Fruit fly (Drosophila melanogaster): Measurements from ENCODE around the gene CG10650.

The CG10650 gene

dm6 chr2L:18968370-18969105 lies 27.2 kb downstream of the CG10650 start, which contains the start of the genes Nak and Tango6:
Gene Nak (minus strand): TSS chr2L:18968744.
Gene Tango6 (plus strand): TSS chr2L:18969028.
- TF ChIP-seq CG8478 (optimal IDR thresholded peaks at IDR 0.05) (peak; percentile 14), Dll (optimal IDR thresholded peaks at IDR 0.05) (no peak)

- TF ChIP-seq pan (optimal IDR thresholded peaks at IDR 0.05): no peak
- TF ChIP-seq usp (GFP tag; optimal IDR thresholded peaks at IDR 0.05): no peak
- TF ChIP-seq EcR (GFP tag; optimal IDR thresholded peaks at IDR 0.05): no peak
- no peak for TF ChIP-seq Dll (optimal IDR thresholded peaks at IDR 0.05)
- no peak for TF ChIP-seq psq (optimal IDR thresholded peaks at IDR 0.05)
- no peak for TF ChIP-seq CG8478 (optimal IDR thresholded peaks at IDR 0.05)
Observed at dm6 chr2L:18967897-18968296, 27.8 kb downstream of the CG10650 start.

dm6 chr2L:18966844-18967243 lies 28.9 kb downstream of the CG10650 start:
- TF ChIP-seq pan (optimal IDR thresholded peaks at IDR 0.05) (peak; percentile 63), CG8478 (optimal IDR thresholded peaks at IDR 0.05) (no peak)

- no peak for TF ChIP-seq psq (optimal IDR thresholded peaks at IDR 0.05)
- no peak for TF ChIP-seq CG8478 (optimal IDR thresholded peaks at IDR 0.05)
- TF ChIP-seq Dll (optimal IDR thresholded peaks at IDR 0.05): no peak
- no peak for TF ChIP-seq usp (GFP tag; optimal IDR thresholded peaks at IDR 0.05)
- no peak for TF ChIP-seq EcR (GFP tag; optimal IDR thresholded peaks at IDR 0.05)
- TF ChIP-seq pan (optimal IDR thresholded peaks at IDR 0.05): no peak
Observed at dm6 chr2L:18966214-18966556, 29.5 kb downstream of the CG10650 start.

- TF ChIP-seq psq (optimal IDR thresholded peaks at IDR 0.05) (no peak), pan (optimal IDR thresholded peaks at IDR 0.05) (peak; percentile 59)
Observed at dm6 chr2L:18965367-18966213, 30.1 kb downstream of the CG10650 start.

dm6 chr2L:18957142-18957674 lies 38.5 kb downstream of the CG10650 start, which contains the start of gene Bhmt:
Gene Bhmt (minus strand): TSS chr2L:18957311.
- TF ChIP-seq Dll (optimal IDR thresholded peaks at IDR 0.05): no peak
- TF ChIP-seq pan (optimal IDR thresholded peaks at IDR 0.05): no peak
- no peak for TF ChIP-seq psq (optimal IDR thresholded peaks at IDR 0.05)
- TF ChIP-seq EcR (GFP tag; optimal IDR thresholded peaks at IDR 0.05): no peak
- TF ChIP-seq CG8478 (optimal IDR thresholded peaks at IDR 0.05): no peak
- TF ChIP-seq usp (GFP tag; optimal IDR thresholded peaks at IDR 0.05): no peak

dm6 chr2L:18955666-18956065 lies 40.1 kb downstream of the CG10650 start:
- TF ChIP-seq CG8478 (optimal IDR thresholded peaks at IDR 0.05) (no peak), pan (optimal IDR thresholded peaks at IDR 0.05) (peak; percentile 7), psq (optimal IDR thresholded peaks at IDR 0.05) (no peak), EcR (GFP tag; optimal IDR thresholded peaks at IDR 0.05) (no peak), Dll (optimal IDR thresholded peaks at IDR 0.05) (no peak), usp (GFP tag; optimal IDR thresholded peaks at IDR 0.05) (no peak)

dm6 chr2L:18954255-18954715 lies 41.4 kb downstream of the CG10650 start, which contains the start of gene CG10621:
Gene CG10621 (minus strand): TSS chr2L:18954431.
- TF ChIP-seq CG8478 (optimal IDR thresholded peaks at IDR 0.05) (no peak), Dll (optimal IDR thresholded peaks at IDR 0.05) (no peak), EcR (GFP tag; optimal IDR thresholded peaks at IDR 0.05) (no peak), psq (optimal IDR thresholded peaks at IDR 0.05) (no peak), usp (GFP tag; optimal IDR thresholded peaks at IDR 0.05) (no peak), pan (optimal IDR thresholded peaks at IDR 0.05) (no peak)

dm6 chr2L:18953512-18954254 lies 42.1 kb downstream of the CG10650 start:
- TF ChIP-seq EcR (GFP tag; optimal IDR thresholded peaks at IDR 0.05) (no peak), usp (GFP tag; optimal IDR thresholded peaks at IDR 0.05) (no peak), pan (optimal IDR thresholded peaks at IDR 0.05) (no peak), CG8478 (optimal IDR thresholded peaks at IDR 0.05) (no peak), Dll (optimal IDR thresholded peaks at IDR 0.05) (no peak), psq (optimal IDR thresholded peaks at IDR 0.05) (no peak)

- TF ChIP-seq CG8478 (optimal IDR thresholded peaks at IDR 0.05): no peak
- TF ChIP-seq pan (optimal IDR thresholded peaks at IDR 0.05): no peak
- TF ChIP-seq Dll (optimal IDR thresholded peaks at IDR 0.05): no peak
- TF ChIP-seq psq (optimal IDR thresholded peaks at IDR 0.05): no peak
Observed at dm6 chr2L:18951674-18952073, 44.1 kb downstream of the CG10650 start, which contains the start of gene Nedd8. Gene Nedd8 (minus strand): TSS chr2L:18951837.

- TF ChIP-seq pan (optimal IDR thresholded peaks at IDR 0.05) (no peak), psq (optimal IDR thresholded peaks at IDR 0.05) (no peak), CG8478 (optimal IDR thresholded peaks at IDR 0.05) (no peak), usp (GFP tag; optimal IDR thresholded peaks at IDR 0.05) (no peak), Dll (optimal IDR thresholded peaks at IDR 0.05) (no peak), EcR (GFP tag; optimal IDR thresholded peaks at IDR 0.05) (no peak)
Observed at dm6 chr2L:18948724-18949108, 47.0 kb downstream of the CG10650 start, which contains the start of gene CG10428. Gene CG10428 (plus strand): TSS chr2L:18948884.
